Fruit fly (Drosophila melanogaster) whole organism, embryonic: ENCODE data around the gene Mec2.
A peak's percentile ranks its signal among the peaks of the same experiment; 100 is the strongest.

Experiments
- B-H2 ChIP-seq: fragments of 200-800 bp; sonication (Bioruptor generic); optimal IDR thresholded peaks from 2 replicates; lab custom pipeline; 2018; ENCODE audit warnings: missing biosample characterization, mild to moderate bottlenecking, missing genetic modification characterization
- Bdp1 ChIP-seq: fragments of 200-800 bp; sonication (Bioruptor generic); optimal IDR thresholded peaks from 3 replicates; lab custom pipeline; 2016; ENCODE audit warnings: missing biosample characterization, missing genetic modification characterization
- Bgb ChIP-seq: fragments of 200-800 bp; sonication (Bioruptor generic); IDR thresholded peaks from 2 replicates; pipeline ENCODE4 v1.3.6; 2022; ENCODE audit warnings: missing biosample characterization, missing genetic modification characterization; ENCODE audit not compliant: partially characterized antibody
- CG11560 ChIP-seq: fragments of 200-800 bp; sonication (Bioruptor generic); IDR thresholded peaks from 3 replicates; pipeline ENCODE4 v1.3.6; 2022; ENCODE audit warnings: missing biosample characterization, missing genetic modification characterization
- CG12299 ChIP-seq: fragments of 200-800 bp; sonication (Bioruptor generic); optimal IDR thresholded peaks from 2 replicates; lab custom pipeline; 2018; ENCODE audit warnings: missing biosample characterization, mild to moderate bottlenecking, missing genetic modification characterization
- CG15601 ChIP-seq: fragments of 200-800 bp; sonication (Bioruptor generic); optimal IDR thresholded peaks from 3 replicates; lab custom pipeline; 2019; ENCODE audit warnings: missing biosample characterization, mild to moderate bottlenecking, missing genetic modification characterization, moderate library complexity
- CG16779 ChIP-seq: fragments of 200-800 bp; sonication (Bioruptor generic); IDR thresholded peaks from 2 replicates; pipeline ENCODE4 v1.3.6; 2022; ENCODE audit warnings: missing biosample characterization, missing genetic modification characterization
- CG2129 ChIP-seq: fragments of 200-800 bp; sonication (Bioruptor generic); IDR thresholded peaks from 2 replicates; pipeline ENCODE4 v1.3.6; 2022; ENCODE audit warnings: missing biosample characterization, missing genetic modification characterization; ENCODE audit not compliant: partially characterized antibody
- CG2875 ChIP-seq: fragments of 200-800 bp; sonication (Bioruptor generic); optimal IDR thresholded peaks from 2 replicates; lab custom pipeline; 2017; ENCODE audit warnings: missing biosample characterization, mild to moderate bottlenecking, missing genetic modification characterization, missing genetic modification reagents
- CG30403 ChIP-seq: fragments of 200-800 bp; sonication (Bioruptor generic); optimal IDR thresholded peaks from 3 replicates; lab custom pipeline; 2016; ENCODE audit warnings: missing biosample characterization, missing genetic modification characterization
- CG33213 ChIP-seq: fragments of 200-800 bp; sonication (Bioruptor generic); optimal IDR thresholded peaks from 3 replicates; lab custom pipeline; 2016; ENCODE audit warnings: missing biosample characterization, missing genetic modification characterization
- CG34224 ChIP-seq: fragments of 200-800 bp; sonication (Bioruptor generic); IDR thresholded peaks from 3 replicates; pipeline ENCODE4 v1.3.6; 2022; ENCODE audit warnings: missing biosample characterization, missing genetic modification characterization; ENCODE audit not compliant: partially characterized antibody
- CG3847 ChIP-seq: fragments of 200-800 bp; sonication (Bioruptor generic); IDR thresholded peaks from 2 replicates; pipeline ENCODE4 v1.3.6; 2022; ENCODE audit warnings: missing biosample characterization, missing genetic modification characterization
- CG6813 ChIP-seq: fragments of 200-800 bp; sonication (Bioruptor generic); optimal IDR thresholded peaks from 2 replicates; lab custom pipeline; 2017; ENCODE audit warnings: missing biosample characterization, missing genetic modification characterization, mild to moderate bottlenecking, moderate library complexity, missing genetic modification reagents
- CG6854 ChIP-seq: fragments of 200-800 bp; sonication (Bioruptor generic); optimal IDR thresholded peaks from 3 replicates; lab custom pipeline; 2017; ENCODE audit warnings: missing biosample characterization, mild to moderate bottlenecking, missing genetic modification characterization
- CG8765 ChIP-seq: fragments of 200-800 bp; sonication (Bioruptor generic); IDR thresholded peaks from 2 replicates; pipeline ENCODE4 v1.3.6; 2022; ENCODE audit warnings: missing biosample characterization, missing genetic modification characterization
- CG8924 ChIP-seq: fragments of 200-800 bp; optimal IDR thresholded peaks from 3 replicates; lab custom pipeline; 2019; ENCODE audit warnings: missing biosample characterization, mild to moderate bottlenecking, missing genetic modification characterization, moderate library complexity
- CG9437 ChIP-seq: fragments of 200-800 bp; sonication (Bioruptor generic); optimal IDR thresholded peaks from 2 replicates; lab custom pipeline; 2018; ENCODE audit warnings: missing biosample characterization, mild to moderate bottlenecking, missing genetic modification characterization
- CG9727 ChIP-seq: fragments of 200-800 bp; sonication (Bioruptor generic); optimal IDR thresholded peaks from 3 replicates; lab custom pipeline; 2017; ENCODE audit warnings: missing biosample characterization, mild to moderate bottlenecking, missing genetic modification characterization
- CoRest ChIP-seq: fragments of 200-800 bp; sonication (Bioruptor generic); optimal IDR thresholded peaks from 3 replicates; lab custom pipeline; 2018; ENCODE audit warnings: missing biosample characterization, mild to moderate bottlenecking, missing genetic modification characterization, moderate library complexity
- D19A ChIP-seq: fragments of 200-800 bp; optimal IDR thresholded peaks from 3 replicates; lab custom pipeline; 2019; ENCODE audit warnings: missing biosample characterization, mild to moderate bottlenecking, missing genetic modification characterization, moderate library complexity
- Dek ChIP-seq: fragments of 200-800 bp; sonication (Bioruptor generic); optimal IDR thresholded peaks from 3 replicates; lab custom pipeline; 2019; ENCODE audit warnings: missing biosample characterization, mild to moderate bottlenecking, missing genetic modification characterization, moderate library complexity
- Doc3 ChIP-seq: fragments of 200-800 bp; sonication (Bioruptor generic); IDR thresholded peaks from 3 replicates; pipeline ENCODE4 v1.3.6; 2022; ENCODE audit warnings: missing biosample characterization, missing genetic modification characterization; ENCODE audit not compliant: partially characterized antibody
- Drgx ChIP-seq: fragments of 200-800 bp; sonication (Bioruptor generic); IDR thresholded peaks from 2 replicates; pipeline ENCODE4 v1.3.6; 2022; ENCODE audit warnings: missing biosample characterization, missing genetic modification characterization
- Fer3 ChIP-seq: fragments of 200-800 bp; sonication (Bioruptor generic); optimal IDR thresholded peaks from 2 replicates; lab custom pipeline; 2018; ENCODE audit warnings: missing biosample characterization, mild to moderate bottlenecking, missing genetic modification characterization, moderate library complexity
- HLH3B ChIP-seq: fragments of 200-800 bp; sonication (Bioruptor generic); IDR thresholded peaks from 2 replicates; pipeline ENCODE4 v1.3.6; 2022; ENCODE audit warnings: missing biosample characterization, missing genetic modification characterization
- Hmr ChIP-seq: fragments of 200-800 bp; sonication (Bioruptor generic); optimal IDR thresholded peaks from 3 replicates; lab custom pipeline; 2017; ENCODE audit warnings: mild to moderate bottlenecking, missing biosample characterization, missing genetic modification reagents, missing genetic modification characterization
- Max ChIP-seq: fragments of 200-800 bp; sonication (Bioruptor generic); optimal IDR thresholded peaks from 2 replicates; lab custom pipeline; 2016; ENCODE audit warnings: missing biosample characterization, mild to moderate bottlenecking, missing genetic modification characterization
- Myb ChIP-seq: fragments of 200-800 bp; sonication (Bioruptor generic); optimal IDR thresholded peaks from 2 replicates; lab custom pipeline; 2016; ENCODE audit warnings: missing biosample characterization, missing genetic modification characterization
- Rfx ChIP-seq: fragments of 200-800 bp; sonication (Bioruptor generic); IDR thresholded peaks from 2 replicates; pipeline ENCODE4 v1.3.6; 2022; ENCODE audit warnings: missing biosample characterization, missing genetic modification characterization
- Stat92E ChIP-seq, 3 experiments: fragments of >200 bp in 2 of 3; fragments of 200-800 bp in 1 of 3; sonication (Bioruptor generic) in 1 of 3; optimal IDR thresholded peaks; 2 replicates each; lab custom pipeline; 2017 to 2019; ENCODE audit warnings: missing biosample characterization in 3 of 3, missing genetic modification characterization in 3 of 3, mild to moderate bottlenecking in 1 of 3, moderate library complexity in 1 of 3
- TFAM ChIP-seq: fragments of 200-800 bp; sonication (Bioruptor generic); optimal IDR thresholded peaks from 2 replicates; lab custom pipeline; 2017; ENCODE audit warnings: missing biosample characterization, missing genetic modification characterization, inconsistent platforms
- Taf1 ChIP-seq: fragments of 200-800 bp; sonication (Bioruptor generic); IDR thresholded peaks from 2 replicates; pipeline ENCODE4 v1.3.6; 2022; ENCODE audit warnings: missing biosample characterization, missing genetic modification characterization
- al ChIP-seq: fragments of 200-800 bp; sonication (Bioruptor generic); IDR thresholded peaks from 2 replicates; pipeline ENCODE4 v1.3.6; 2022; ENCODE audit warnings: missing biosample characterization, missing genetic modification characterization
- cg ChIP-seq: fragments of 200-800 bp; sonication (Bioruptor generic); optimal IDR thresholded peaks from 3 replicates; lab custom pipeline; 2019; ENCODE audit warnings: missing biosample characterization, mild to moderate bottlenecking, missing genetic modification characterization, moderate library complexity
- dan ChIP-seq: fragments of 200-800 bp; sonication (Bioruptor generic); IDR thresholded peaks from 2 replicates; pipeline ENCODE4 v1.3.6; 2022; ENCODE audit warnings: missing biosample characterization, missing genetic modification characterization
- dpn ChIP-seq, 2 experiments: fragments of 200-800 bp; sonication (Bioruptor generic); optimal IDR thresholded peaks; 3 replicates each; lab custom pipeline; 2016; ENCODE audit warnings: missing biosample characterization in 2 of 2, missing genetic modification characterization in 2 of 2
- ewg ChIP-seq: fragments of 200-800 bp; sonication (Bioruptor generic); optimal IDR thresholded peaks from 3 replicates; lab custom pipeline; 2017; ENCODE audit warnings: mild to moderate bottlenecking, missing biosample characterization, missing genetic modification reagents, missing genetic modification characterization
- fu2 ChIP-seq: fragments of 200-800 bp; sonication (Bioruptor generic); optimal IDR thresholded peaks from 2 replicates; lab custom pipeline; 2016; ENCODE audit warnings: missing biosample characterization, missing genetic modification characterization
- gcm ChIP-seq: fragments of 200-800 bp; sonication (Bioruptor generic); optimal IDR thresholded peaks from 2 replicates; lab custom pipeline; 2019; ENCODE audit warnings: missing biosample characterization, mild to moderate bottlenecking, missing genetic modification characterization, moderate library complexity
- hth ChIP-seq: fragments of >200 bp; optimal IDR thresholded peaks from 2 replicates; lab custom pipeline; 2017; ENCODE audit warnings: inconsistent platforms
- pfk ChIP-seq: fragments of 200-800 bp; sonication (Bioruptor generic); optimal IDR thresholded peaks from 2 replicates; lab custom pipeline; 2018; ENCODE audit warnings: missing biosample characterization, mild to moderate bottlenecking, missing genetic modification characterization, moderate library complexity
- pros ChIP-seq: fragments of 200-800 bp; sonication (Bioruptor generic); optimal IDR thresholded peaks from 3 replicates; lab custom pipeline; 2019; ENCODE audit warnings: missing biosample characterization, mild to moderate bottlenecking, missing genetic modification characterization, moderate library complexity
- run ChIP-seq: fragments of 200-800 bp; sonication (Bioruptor generic); optimal IDR thresholded peaks from 3 replicates; lab custom pipeline; 2018; ENCODE audit warnings: missing biosample characterization, mild to moderate bottlenecking, missing genetic modification characterization
- salm ChIP-seq: fragments of 200-800 bp; sonication (Bioruptor generic); optimal IDR thresholded peaks from 2 replicates; lab custom pipeline; 2018; ENCODE audit warnings: missing biosample characterization, mild to moderate bottlenecking, missing genetic modification characterization
- shn ChIP-seq: fragments of 200-800 bp; sonication (Bioruptor generic); optimal IDR thresholded peaks from 3 replicates; lab custom pipeline; 2016; ENCODE audit warnings: missing biosample characterization, missing genetic modification characterization
- so ChIP-seq: fragments of 200-800 bp; sonication (Bioruptor generic); IDR thresholded peaks from 3 replicates; pipeline ENCODE4 v1.3.6; 2022; ENCODE audit warnings: missing biosample characterization, missing genetic modification characterization
- stwl ChIP-seq: fragments of 200-800 bp; sonication (Bioruptor generic); optimal IDR thresholded peaks from 3 replicates; lab custom pipeline; 2018; ENCODE audit warnings: missing biosample characterization, mild to moderate bottlenecking, missing genetic modification characterization, moderate library complexity
- ttk ChIP-seq: fragments of 200-800 bp; sonication (Bioruptor generic); IDR thresholded peaks from 2 replicates; pipeline ENCODE4 v2.1.2; 2022; ENCODE audit warnings: missing biosample characterization, missing genetic modification characterization
- tx ChIP-seq: fragments of 200-800 bp; sonication (Bioruptor generic); optimal IDR thresholded peaks from 2 replicates; lab custom pipeline; 2016; ENCODE audit warnings: missing biosample characterization, missing genetic modification characterization
- unpg ChIP-seq: fragments of 200-800 bp; sonication (Bioruptor generic); optimal IDR thresholded peaks from 3 replicates; lab custom pipeline; 2018; ENCODE audit warnings: missing biosample characterization, mild to moderate bottlenecking, missing genetic modification characterization, moderate library complexity

Mec2 gene

dm6 chrX:19159942-19160341 lies 27.9 kb upstream of the Mec2 start (continued):
- no peak for TF ChIP-seq Dek (tag; lab: Kevin White, UChicago)
- TF ChIP-seq Myb: no peak
- no peak for TF ChIP-seq CG16779 (GFP tag; lab: Robert Waterston, UW)
- TF ChIP-seq pfk (GFP tag; lab: Kevin White, UChicago): no peak
- TF ChIP-seq CG11560 (tag; lab: Robert Waterston, UW): no peak
- no peak for TF ChIP-seq CG6813 (GFP tag; lab: Kevin White, UChicago)
- peak; percentile 41 for TF ChIP-seq cg (GFP tag; lab: Kevin White, UChicago)
- TF ChIP-seq hth (lab: Kevin White, UChicago): no peak
- TF ChIP-seq CG30403: no peak
- TF ChIP-seq dpn (GFP tag; optimal IDR thresholded peaks at IDR 0.05; lab: Kevin White, UChicago): no peak
- TF ChIP-seq Doc3 (GFP tag; lab: Robert Waterston, UW): no peak
- TF ChIP-seq Hmr: no peak
- TF ChIP-seq Rfx (GFP tag; lab: Robert Waterston, UW): no peak
- TF ChIP-seq dan (GFP tag; lab: Robert Waterston, UW): no peak
- no peak for TF ChIP-seq run (tag; lab: Kevin White, UChicago)
- TF ChIP-seq Fer3 (tag; lab: Kevin White, UChicago): no peak
- no peak for TF ChIP-seq CG9437 (GFP tag; lab: Kevin White, UChicago)
- no peak for TF ChIP-seq Drgx
- TF ChIP-seq so (GFP tag; lab: Robert Waterston, UW): no peak
- TF ChIP-seq fu2 (GFP tag; lab: Kevin White, UChicago): no peak
- no peak for TF ChIP-seq CG34224 (GFP tag; lab: Robert Waterston, UW)
- no peak for TF ChIP-seq HLH3B
- no peak for TF ChIP-seq tx (GFP tag; lab: Kevin White, UChicago)
- no peak for TF ChIP-seq CG8765 (GFP tag; lab: Robert Waterston, UW)
- no peak for TF ChIP-seq Taf1 (GFP tag; lab: Robert Waterston, UW)
- TF ChIP-seq salm (tag; lab: Kevin White, UChicago): no peak
- peak; percentile 15 for TF ChIP-seq CG2875 (GFP tag; lab: Kevin White, UChicago)
- peak; percentile 6 for TF ChIP-seq CG9727 (GFP tag; lab: Kevin White, UChicago)
- TF ChIP-seq CG3847 (GFP tag; lab: Robert Waterston, UW): no peak
- peak; percentile 45 for TF ChIP-seq gcm (GFP tag; lab: Kevin White, UChicago)
- TF ChIP-seq Bgb (GFP tag; lab: Robert Waterston, UW): no peak
- peak; percentile 25 for TF ChIP-seq CoRest (tag; lab: Kevin White, UChicago)
- no peak for TF ChIP-seq stwl (tag; lab: Kevin White, UChicago)
- no peak for TF ChIP-seq ttk (GFP tag; lab: Robert Waterston, UW)
- no peak for TF ChIP-seq shn (GFP tag; lab: Kevin White, UChicago)
- no peak for TF ChIP-seq TFAM
- TF ChIP-seq CG33213 (GFP tag; lab: Kevin White, UChicago): no peak
- TF ChIP-seq CG12299 (tag; lab: Kevin White, UChicago): no peak
- TF ChIP-seq CG8924 (tag; lab: Kevin White, UChicago): peak; percentile 32
- TF ChIP-seq Bdp1: no peak
- peak; percentile 52 for TF ChIP-seq unpg (GFP tag; lab: Kevin White, UChicago)
- no peak for TF ChIP-seq Stat92E (GFP tag; optimal IDR thresholded peaks at IDR 0.05; lab: Kevin White, UChicago)
- no peak for TF ChIP-seq CG6854 (GFP tag; lab: Kevin White, UChicago)
- TF ChIP-seq CG2129: no peak
- TF ChIP-seq pros: no peak
- TF ChIP-seq al (GFP tag; lab: Robert Waterston, UW): no peak
- no peak for TF ChIP-seq Max (GFP tag; lab: Kevin White, UChicago)
- no peak for TF ChIP-seq B-H2 (GFP tag; lab: Kevin White, UChicago)
- peak; percentile 96 for TF ChIP-seq D19A (tag; lab: Kevin White, UChicago)
- TF ChIP-seq CG15601: peak; percentile 21
- TF ChIP-seq ewg (GFP tag; lab: Kevin White, UChicago): peak; percentile 18
